Fruit fly (Drosophila melanogaster) whole organism, embryonic: ENCODE results near the gene CG4653.

Source experiments
- B-H1 ChIP-seq: fragments of 200-800 bp; sonication (Bioruptor generic); IDR thresholded peaks from 3 replicates; pipeline ENCODE4 v1.3.6; 2022; ENCODE audit warnings: missing biosample characterization, missing genetic modification characterization
- Bteb2 ChIP-seq: fragments of 200-800 bp; sonication (Bioruptor generic); optimal IDR thresholded peaks from 2 replicates; lab custom pipeline; 2016; ENCODE audit warnings: missing biosample characterization, missing genetic modification characterization
- CG10147 ChIP-seq: fragments of 200-800 bp; sonication (Bioruptor generic); optimal IDR thresholded peaks from 2 replicates; lab custom pipeline; 2019; ENCODE audit warnings: missing biosample characterization, mild to moderate bottlenecking, missing genetic modification characterization, moderate library complexity
- CG10209 ChIP-seq: fragments of 200-800 bp; sonication (Bioruptor generic); optimal IDR thresholded peaks from 3 replicates; lab custom pipeline; 2017; ENCODE audit warnings: missing biosample characterization, mild to moderate bottlenecking, missing genetic modification characterization, missing genetic modification reagents
- CG12236 ChIP-seq: fragments of 200-800 bp; sonication (Bioruptor generic); optimal IDR thresholded peaks from 2 replicates; lab custom pipeline; 2016; ENCODE audit warnings: missing biosample characterization, missing genetic modification characterization
- CG13894 ChIP-seq: fragments of 200-800 bp; sonication (Bioruptor generic); optimal IDR thresholded peaks from 3 replicates; lab custom pipeline; 2018; ENCODE audit warnings: missing biosample characterization, mild to moderate bottlenecking, missing genetic modification characterization, moderate library complexity
- CG16863 ChIP-seq: fragments of 200-800 bp; sonication (Bioruptor generic); optimal IDR thresholded peaks from 3 replicates; lab custom pipeline; 2016; ENCODE audit warnings: missing biosample characterization, missing genetic modification characterization
- CG1792 ChIP-seq: fragments of 200-800 bp; sonication (Bioruptor generic); optimal IDR thresholded peaks from 2 replicates; lab custom pipeline; 2016; ENCODE audit warnings: missing biosample characterization, missing genetic modification characterization
- CG31388 ChIP-seq: fragments of 200-800 bp; sonication (Bioruptor generic); optimal IDR thresholded peaks from 2 replicates; lab custom pipeline; 2016; ENCODE audit warnings: missing biosample characterization, missing genetic modification characterization
- CG32772 ChIP-seq: fragments of 200-800 bp; sonication (Bioruptor generic); IDR thresholded peaks from 2 replicates; pipeline ENCODE4 v1.3.6; 2022; ENCODE audit warnings: missing biosample characterization, missing genetic modification characterization
- CoRest ChIP-seq: fragments of 200-800 bp; sonication (Bioruptor generic); optimal IDR thresholded peaks from 3 replicates; lab custom pipeline; 2018; ENCODE audit warnings: missing biosample characterization, mild to moderate bottlenecking, missing genetic modification characterization, moderate library complexity
- CrebB ChIP-seq: fragments of 200-800 bp; sonication (Bioruptor generic); optimal IDR thresholded peaks from 3 replicates; lab custom pipeline; 2018; ENCODE audit warnings: missing biosample characterization, mild to moderate bottlenecking, missing genetic modification characterization
- ERR ChIP-seq: fragments of 200-800 bp; sonication (Bioruptor generic); optimal IDR thresholded peaks from 2 replicates; lab custom pipeline; 2016; ENCODE audit warnings: missing biosample characterization, missing genetic modification characterization
- H2.0 ChIP-seq: fragments of 200-800 bp; sonication (Bioruptor generic); IDR thresholded peaks from 2 replicates; pipeline ENCODE4 v1.3.6; 2022; ENCODE audit warnings: missing biosample characterization, missing genetic modification characterization
- Hr51 ChIP-seq, 2 experiments: fragments of 200-800 bp; sonication (Bioruptor generic); optimal IDR thresholded peaks; 2 replicates in 1 of 2; 3 replicates in 1 of 2; lab custom pipeline; 2016 to 2018; ENCODE audit warnings: missing biosample characterization in 2 of 2, missing genetic modification characterization in 2 of 2, mild to moderate bottlenecking in 1 of 2, moderate library complexity in 1 of 2
- Oaz ChIP-seq: fragments of 200-800 bp; sonication (Bioruptor generic); IDR thresholded peaks from 2 replicates; pipeline ENCODE4 v1.3.6; 2022; ENCODE audit warnings: missing biosample characterization, missing genetic modification characterization
- Poxn ChIP-seq: fragments of 200-800 bp; sonication (Bioruptor generic); IDR thresholded peaks from 2 replicates; pipeline ENCODE4 v1.3.6; 2022; ENCODE audit warnings: missing biosample characterization, missing genetic modification characterization
- Usf ChIP-seq: fragments of 200-800 bp; sonication (Bioruptor generic); optimal IDR thresholded peaks from 2 replicates; lab custom pipeline; 2017; ENCODE audit warnings: missing genotype, missing biosample characterization, missing genetic modification characterization
- amos ChIP-seq: fragments of 200-800 bp; sonication (Bioruptor generic); IDR thresholded peaks from 2 replicates; pipeline ENCODE4 v1.3.6; 2022; ENCODE audit warnings: missing biosample characterization, missing genetic modification characterization; ENCODE audit not compliant: partially characterized antibody
- ara ChIP-seq: fragments of 200-800 bp; sonication (Bioruptor generic); IDR thresholded peaks from 2 replicates; pipeline ENCODE4 v1.3.6; 2022; ENCODE audit warnings: missing biosample characterization, missing genetic modification characterization
- az2 ChIP-seq: fragments of 200-800 bp; sonication (Bioruptor generic); optimal IDR thresholded peaks from 3 replicates; lab custom pipeline; 2016; ENCODE audit warnings: missing biosample characterization, missing genetic modification characterization
- bcd ChIP-seq: fragments of 200-800 bp; sonication (Bioruptor generic); optimal IDR thresholded peaks from 2 replicates; lab custom pipeline; 2017; ENCODE audit warnings: missing biosample characterization, mild to moderate bottlenecking, missing genetic modification characterization
- bigmax ChIP-seq: fragments of 200-800 bp; sonication (Bioruptor generic); optimal IDR thresholded peaks from 2 replicates; lab custom pipeline; 2018; ENCODE audit warnings: missing biosample characterization, mild to moderate bottlenecking, missing genetic modification characterization
- br ChIP-seq: fragments of >200 bp; optimal IDR thresholded peaks from 2 replicates; lab custom pipeline; 2017
- cas ChIP-seq: fragments of 200-800 bp; sonication (Bioruptor generic); IDR thresholded peaks from 2 replicates; pipeline ENCODE4 v1.3.6; 2022; ENCODE audit warnings: missing biosample characterization, missing genetic modification characterization
- chinmo ChIP-seq: fragments of 200-800 bp; sonication (Bioruptor generic); IDR thresholded peaks from 4 replicates; pipeline ENCODE4 v1.3.6; 2022; ENCODE audit warnings: missing biosample characterization, missing genetic modification characterization; ENCODE audit not compliant: partially characterized antibody
- corto ChIP-seq: fragments of 200-800 bp; sonication (Bioruptor generic); optimal IDR thresholded peaks from 2 replicates; lab custom pipeline; 2016; ENCODE audit warnings: missing biosample characterization, mild to moderate bottlenecking, missing genetic modification characterization, moderate library complexity
- dm ChIP-seq: fragments of 200-800 bp; sonication (Bioruptor generic); optimal IDR thresholded peaks from 3 replicates; lab custom pipeline; 2016; ENCODE audit warnings: missing biosample characterization, missing genetic modification characterization
- dpn ChIP-seq, 2 experiments: fragments of 200-800 bp; sonication (Bioruptor generic); optimal IDR thresholded peaks; 3 replicates each; lab custom pipeline; 2016; ENCODE audit warnings: missing biosample characterization in 2 of 2, missing genetic modification characterization in 2 of 2
- ems ChIP-seq: fragments of 200-800 bp; sonication (Bioruptor generic); optimal IDR thresholded peaks from 3 replicates; lab custom pipeline; 2016; ENCODE audit warnings: missing biosample characterization, missing genetic modification characterization
- gcm2 ChIP-seq: fragments of 200-800 bp; sonication (Bioruptor generic); optimal IDR thresholded peaks from 2 replicates; lab custom pipeline; 2016; ENCODE audit warnings: missing biosample characterization, missing genetic modification characterization
- h ChIP-seq: fragments of >200 bp; optimal IDR thresholded peaks from 2 replicates; lab custom pipeline; 2017
- inv ChIP-seq: fragments of 200-800 bp; sonication (Bioruptor generic); IDR thresholded peaks from 2 replicates; pipeline ENCODE4 v1.3.6; 2022; ENCODE audit warnings: missing biosample characterization, missing genetic modification characterization; ENCODE audit not compliant: partially characterized antibody
- lbe ChIP-seq: fragments of 200-800 bp; sonication (Bioruptor generic); optimal IDR thresholded peaks from 2 replicates; lab custom pipeline; 2016; ENCODE audit warnings: missing biosample characterization, mild to moderate bottlenecking, missing genetic modification characterization
- mld ChIP-seq: fragments of 200-800 bp; sonication (Bioruptor generic); IDR thresholded peaks from 3 replicates; pipeline ENCODE4 v1.3.6; 2022; ENCODE audit warnings: missing biosample characterization, missing genetic modification characterization; ENCODE audit not compliant: partially characterized antibody
- oc ChIP-seq: fragments of 200-800 bp; sonication (Bioruptor generic); optimal IDR thresholded peaks from 2 replicates; lab custom pipeline; 2018; ENCODE audit warnings: missing biosample characterization, mild to moderate bottlenecking, missing genetic modification characterization, moderate library complexity
- onecut ChIP-seq: fragments of 200-800 bp; sonication (Bioruptor generic); IDR thresholded peaks from 2 replicates; pipeline ENCODE4 v1.3.6; 2022; ENCODE audit warnings: missing biosample characterization, missing genetic modification characterization
- peb ChIP-seq: fragments of 200-800 bp; sonication (Bioruptor generic); IDR thresholded peaks from 2 replicates; pipeline ENCODE4 v1.3.6; 2022; ENCODE audit warnings: missing biosample characterization, missing genetic modification characterization
- pita ChIP-seq: fragments of 200-800 bp; sonication (Bioruptor generic); optimal IDR thresholded peaks from 2 replicates; lab custom pipeline; 2017; ENCODE audit warnings: missing biosample characterization, mild to moderate bottlenecking, missing genetic modification characterization
- sens ChIP-seq: fragments of 200-800 bp; sonication (Bioruptor generic); peaks from one replicate; lab custom pipeline; 2016; ENCODE audit warnings: missing biosample characterization, missing genetic modification characterization
- sens-2 ChIP-seq: fragments of 200-800 bp; sonication (Bioruptor generic); IDR thresholded peaks from 2 replicates; pipeline ENCODE4 v1.3.6; 2022; ENCODE audit warnings: missing biosample characterization, missing genetic modification characterization
- tna ChIP-seq: fragments of 200-800 bp; sonication (Bioruptor generic); IDR thresholded peaks from 2 replicates; pipeline ENCODE4 v1.3.6; 2022; ENCODE audit warnings: missing biosample characterization, missing genetic modification characterization; ENCODE audit not compliant: partially characterized antibody
- trem ChIP-seq: fragments of 200-800 bp; optimal IDR thresholded peaks from 3 replicates; lab custom pipeline; 2019; ENCODE audit warnings: missing biosample characterization, mild to moderate bottlenecking, missing genetic modification characterization, moderate library complexity
- trh ChIP-seq: fragments of 200-800 bp; sonication (Bioruptor generic); optimal IDR thresholded peaks from 2 replicates; lab custom pipeline; 2016; ENCODE audit warnings: missing biosample characterization, missing genetic modification characterization
- unc-4 ChIP-seq: fragments of 200-800 bp; sonication (Bioruptor generic); IDR thresholded peaks from 2 replicates; pipeline ENCODE4 v1.3.6; 2022; ENCODE audit warnings: missing biosample characterization, missing genetic modification characterization; ENCODE audit not compliant: partially characterized antibody
- z ChIP-seq: fragments of 200-800 bp; sonication (Bioruptor generic); IDR thresholded peaks from 3 replicates; pipeline ENCODE4 v1.3.6; 2022; ENCODE audit warnings: missing biosample characterization, missing genetic modification characterization
- zen2 ChIP-seq: fragments of 200-800 bp; sonication (Bioruptor generic); IDR thresholded peaks from 3 replicates; pipeline ENCODE4 v1.3.6; 2022; ENCODE audit warnings: missing biosample characterization, missing genetic modification characterization; ENCODE audit not compliant: partially characterized antibody
- zf30C ChIP-seq: fragments of 200-800 bp; sonication (Bioruptor generic); optimal IDR thresholded peaks from 3 replicates; lab custom pipeline; 2018; ENCODE audit warnings: missing biosample characterization, mild to moderate bottlenecking, missing genetic modification characterization
- zfh2 ChIP-seq: fragments of 200-800 bp; sonication (Bioruptor generic); optimal IDR thresholded peaks from 2 replicates; lab custom pipeline; 2016; ENCODE audit warnings: missing biosample characterization, missing genetic modification characterization

Gene CG4653

DNA sequence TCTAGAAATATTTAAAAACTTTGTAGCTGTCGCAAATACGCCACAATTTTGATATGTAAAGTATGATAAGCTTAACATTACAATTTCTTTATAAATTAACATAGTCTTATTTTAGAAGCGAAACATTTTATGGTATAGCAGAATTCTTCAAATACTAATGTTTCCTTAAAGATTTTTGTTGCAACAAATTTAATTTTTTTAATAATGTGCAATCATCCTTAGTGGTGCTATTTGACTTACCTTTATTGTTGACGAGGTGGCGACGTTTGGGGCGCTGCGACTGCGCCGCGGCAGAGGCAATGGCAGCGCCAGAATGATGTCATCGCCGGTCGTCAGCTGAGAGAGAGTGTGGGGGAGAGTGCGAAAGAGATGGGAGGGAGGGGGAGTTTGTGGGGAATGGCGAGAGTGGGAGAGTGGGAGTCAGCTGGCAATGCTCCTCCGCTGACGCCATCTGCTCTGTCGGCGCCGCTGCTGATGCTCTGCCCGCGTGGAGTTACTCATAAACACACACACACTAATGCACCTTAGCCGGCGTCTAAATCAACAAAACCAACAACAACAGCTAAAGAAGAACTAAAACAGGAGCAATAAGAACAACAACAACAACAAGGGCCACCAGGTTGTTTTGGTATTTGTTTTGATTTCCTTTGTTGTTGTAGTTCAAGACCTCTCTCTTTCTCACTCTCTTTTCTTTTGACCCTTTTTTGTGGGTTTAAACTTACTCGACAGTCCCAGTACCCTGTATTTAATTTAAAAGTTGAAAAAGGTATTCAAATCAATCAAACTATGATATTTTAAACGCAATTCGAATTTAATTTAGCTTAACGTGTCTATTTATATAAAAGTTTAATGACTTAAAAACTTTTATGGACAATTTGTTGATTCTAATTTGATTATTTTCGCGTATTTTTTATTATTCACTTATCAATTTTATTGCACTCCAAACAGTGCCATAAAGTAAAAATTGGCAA is 19.6 kb downstream of the CG4653 start (continued):
- TF ChIP-seq CG13894 (tag; lab: Kevin White, UChicago) (no peak), cas (GFP tag; lab: Robert Waterston, UW) (no peak), mld (no peak), trh (no peak), CrebB (peak; percentile 43), sens (peak; percentile 96), lbe (no peak), inv (no peak), CG10209 (GFP tag; lab: Kevin White, UChicago) (peak; percentile 51), chinmo (0 out of 4 replicates have a peak, but pooled peaks have one; percentile 53), z (GFP tag; lab: Robert Waterston, UW) (no peak), onecut (peak; percentile 70), gcm2 (GFP tag; lab: Kevin White, UChicago) (peak; percentile 10), h (lab: Kevin White, UChicago) (no peak), B-H1 (GFP tag; lab: Robert Waterston, UW) (peak; percentile 54), H2.0 (GFP tag; lab: Robert Waterston, UW) (peak; percentile 57), unc-4 (GFP tag; lab: Robert Waterston, UW) (no peak), dpn (GFP tag; optimal IDR thresholded peaks at IDR 0.05; lab: Kevin White, UChicago) (peak; percentile 69 to 72), Hr51 (GFP tag; optimal IDR thresholded peaks at IDR 0.05; lab: Kevin White, UChicago) (peak in 1 of 2 experiments; percentile 89), oc (tag; lab: Kevin White, UChicago) (peak; percentile 50), dm (no peak), ara (peak; percentile 55; the same call in 1 of the 2 replicates), zf30C (GFP tag; lab: Kevin White, UChicago) (no peak), CG16863 (GFP tag; lab: Kevin White, UChicago) (peak; percentile 19), Bteb2 (GFP tag; lab: Kevin White, UChicago) (peak; percentile 66), CG10147 (peak; percentile 43), CG31388 (GFP tag; lab: Kevin White, UChicago) (no peak), peb (GFP tag; lab: Robert Waterston, UW) (no peak), ERR (peak; percentile 2), br (lab: Kevin White, UChicago) (no peak), zfh2 (GFP tag; lab: Kevin White, UChicago) (peak; percentile 19), bigmax (no peak), tna (no peak), CG32772 (GFP tag; lab: Robert Waterston, UW) (peak; percentile 67), trem (tag; lab: Kevin White, UChicago) (peak; percentile 13), pita (GFP tag; lab: Kevin White, UChicago) (no peak), Usf (peak; percentile 49), corto (GFP tag; lab: Kevin White, UChicago) (no peak), CoRest (peak; percentile 89), amos (GFP tag; lab: Robert Waterston, UW) (no peak; the same call in 1 of the 2 replicates), CG1792 (GFP tag; lab: Kevin White, UChicago) (no peak), az2 (peak; percentile 74), sens-2 (GFP tag; lab: Robert Waterston, UW) (no peak), Poxn (GFP tag; lab: Robert Waterston, UW) (peak; percentile 36; the same call in 1 of the 2 replicates), Oaz (GFP tag; lab: Robert Waterston, UW) (0 out of 2 replicates have a peak, but pooled peaks have one; percentile 30), ems (GFP tag; lab: Kevin White, UChicago) (no peak), CG12236 (GFP tag; lab: Kevin White, UChicago) (peak; percentile 27), zen2 (GFP tag; lab: Robert Waterston, UW) (no peak), bcd (peak; percentile 60)
